Fruit fly (Drosophila melanogaster) whole organism, embryonic: Measurements from ENCODE around the gene CG10353.

Experiments used
- Atf-2 ChIP-seq: fragments of 200-800 bp; sonication (Bioruptor generic); optimal IDR thresholded peaks from 2 replicates; lab custom pipeline; 2016; ENCODE audit warnings: missing biosample characterization, missing genetic modification characterization
- Bgb ChIP-seq: fragments of 200-800 bp; sonication (Bioruptor generic); IDR thresholded peaks from 2 replicates; pipeline ENCODE4 v1.3.6; 2022; ENCODE audit warnings: missing biosample characterization, missing genetic modification characterization; ENCODE audit not compliant: partially characterized antibody
- BtbVII ChIP-seq: fragments of 200-800 bp; sonication (Bioruptor generic); optimal IDR thresholded peaks from 3 replicates; lab custom pipeline; 2017; ENCODE audit warnings: missing biosample characterization, mild to moderate bottlenecking, missing genetic modification characterization
- CG11456 ChIP-seq: fragments of 200-800 bp; sonication (Bioruptor generic); IDR thresholded peaks from 3 replicates; pipeline ENCODE4 v1.3.6; 2022; ENCODE audit warnings: missing biosample characterization, missing genetic modification characterization
- CG11504 ChIP-seq: fragments of 200-800 bp; sonication (Bioruptor generic); optimal IDR thresholded peaks from 3 replicates; lab custom pipeline; 2019; ENCODE audit warnings: missing biosample characterization, mild to moderate bottlenecking, missing genetic modification characterization, moderate library complexity
- CG11560 ChIP-seq: fragments of 200-800 bp; sonication (Bioruptor generic); IDR thresholded peaks from 3 replicates; pipeline ENCODE4 v1.3.6; 2022; ENCODE audit warnings: missing biosample characterization, missing genetic modification characterization
- CG1233 ChIP-seq: fragments of 200-800 bp; sonication (Bioruptor generic); optimal IDR thresholded peaks from 4 replicates; lab custom pipeline; 2018; ENCODE audit warnings: missing biosample characterization, mild to moderate bottlenecking, missing genetic modification characterization
- CG12769 ChIP-seq: fragments of 200-800 bp; sonication (Bioruptor generic); optimal IDR thresholded peaks from 2 replicates; lab custom pipeline; 2019; ENCODE audit warnings: missing biosample characterization, mild to moderate bottlenecking, missing genetic modification characterization, moderate library complexity
- CG15696 ChIP-seq: fragments of 200-800 bp; sonication (Bioruptor generic); optimal IDR thresholded peaks from 2 replicates; lab custom pipeline; 2019; ENCODE audit warnings: missing biosample characterization, mild to moderate bottlenecking, missing genetic modification characterization, moderate library complexity
- CG18262 ChIP-seq: fragments of 200-800 bp; optimal IDR thresholded peaks from 3 replicates; lab custom pipeline; 2019; ENCODE audit warnings: missing biosample characterization, mild to moderate bottlenecking, missing genetic modification characterization, moderate library complexity
- CG2678 ChIP-seq: fragments of 200-800 bp; sonication (Bioruptor generic); optimal IDR thresholded peaks from 3 replicates; lab custom pipeline; 2019; ENCODE audit warnings: missing biosample characterization, mild to moderate bottlenecking, missing genetic modification characterization, moderate library complexity
- CG31365 ChIP-seq: fragments of 200-800 bp; sonication (Bioruptor generic); optimal IDR thresholded peaks from 2 replicates; lab custom pipeline; 2018; ENCODE audit warnings: missing biosample characterization, mild to moderate bottlenecking, missing genetic modification characterization
- CG31388 ChIP-seq: fragments of 200-800 bp; sonication (Bioruptor generic); optimal IDR thresholded peaks from 2 replicates; lab custom pipeline; 2016; ENCODE audit warnings: missing biosample characterization, missing genetic modification characterization
- CG3281 ChIP-seq: fragments of 200-800 bp; sonication (Bioruptor generic); optimal IDR thresholded peaks from 3 replicates; lab custom pipeline; 2017; ENCODE audit warnings: missing biosample characterization, mild to moderate bottlenecking, missing genetic modification characterization
- CG34224 ChIP-seq: fragments of 200-800 bp; sonication (Bioruptor generic); IDR thresholded peaks from 3 replicates; pipeline ENCODE4 v1.3.6; 2022; ENCODE audit warnings: missing biosample characterization, missing genetic modification characterization; ENCODE audit not compliant: partially characterized antibody
- CG3838 ChIP-seq: fragments of 200-800 bp; sonication (Bioruptor generic); optimal IDR thresholded peaks from 3 replicates; lab custom pipeline; 2016; ENCODE audit warnings: missing biosample characterization, missing genetic modification characterization
- CG6654 ChIP-seq: fragments of 200-800 bp; sonication (Bioruptor generic); optimal IDR thresholded peaks from 2 replicates; lab custom pipeline; 2017; ENCODE audit warnings: missing biosample characterization, mild to moderate bottlenecking, missing genetic modification characterization
- CG8478 ChIP-seq: fragments of >200 bp; optimal IDR thresholded peaks from 2 replicates; lab custom pipeline; 2018
- CG8924 ChIP-seq: fragments of 200-800 bp; optimal IDR thresholded peaks from 3 replicates; lab custom pipeline; 2019; ENCODE audit warnings: missing biosample characterization, mild to moderate bottlenecking, missing genetic modification characterization, moderate library complexity
- CG8944 ChIP-seq: fragments of 200-800 bp; sonication (Bioruptor generic); optimal IDR thresholded peaks from 3 replicates; lab custom pipeline; 2016; ENCODE audit warnings: missing biosample characterization, missing genetic modification characterization
- CG9727 ChIP-seq: fragments of 200-800 bp; sonication (Bioruptor generic); optimal IDR thresholded peaks from 3 replicates; lab custom pipeline; 2017; ENCODE audit warnings: missing biosample characterization, mild to moderate bottlenecking, missing genetic modification characterization
- CTCF ChIP-seq: fragments of 200-800 bp; sonication (Bioruptor generic); optimal IDR thresholded peaks from 2 replicates; lab custom pipeline; 2017; ENCODE audit warnings: missing biosample characterization, mild to moderate bottlenecking, missing genetic modification characterization, moderate library complexity
- D19B ChIP-seq: fragments of 200-800 bp; sonication (Bioruptor generic); optimal IDR thresholded peaks from 2 replicates; lab custom pipeline; 2017; ENCODE audit warnings: missing biosample characterization, mild to moderate bottlenecking, missing genetic modification characterization
- HLH4C ChIP-seq: fragments of 200-800 bp; sonication (Bioruptor generic); IDR thresholded peaks from 3 replicates; pipeline ENCODE4 v1.3.6; 2022; ENCODE audit warnings: missing biosample characterization, missing genetic modification characterization; ENCODE audit not compliant: partially characterized antibody
- HLH54F ChIP-seq: fragments of 200-800 bp; sonication (Bioruptor generic); optimal IDR thresholded peaks from 3 replicates; lab custom pipeline; 2016; ENCODE audit warnings: missing biosample characterization, missing genetic modification characterization
- Max ChIP-seq: fragments of 200-800 bp; sonication (Bioruptor generic); optimal IDR thresholded peaks from 2 replicates; lab custom pipeline; 2016; ENCODE audit warnings: missing biosample characterization, mild to moderate bottlenecking, missing genetic modification characterization
- Meics ChIP-seq: fragments of 200-800 bp; sonication (Bioruptor generic); optimal IDR thresholded peaks from 2 replicates; lab custom pipeline; 2017; ENCODE audit warnings: missing biosample characterization, mild to moderate bottlenecking, missing genetic modification characterization
- NFAT ChIP-seq: fragments of 200-800 bp; sonication (Bioruptor generic); IDR thresholded peaks from 2 replicates; pipeline ENCODE4 v1.3.6; 2022; ENCODE audit warnings: missing biosample characterization, missing genetic modification characterization
- NfI ChIP-seq: fragments of 200-800 bp; sonication (Bioruptor generic); optimal IDR thresholded peaks from 3 replicates; lab custom pipeline; 2018; ENCODE audit warnings: missing biosample characterization, mild to moderate bottlenecking, missing genetic modification characterization, moderate library complexity
- Xrp1 ChIP-seq: fragments of 200-800 bp; sonication (Bioruptor generic); IDR thresholded peaks from 2 replicates; pipeline ENCODE4 v1.3.6; 2022; ENCODE audit warnings: missing biosample characterization, missing genetic modification characterization
- al ChIP-seq: fragments of 200-800 bp; sonication (Bioruptor generic); IDR thresholded peaks from 2 replicates; pipeline ENCODE4 v1.3.6; 2022; ENCODE audit warnings: missing biosample characterization, missing genetic modification characterization
- amos ChIP-seq: fragments of 200-800 bp; sonication (Bioruptor generic); IDR thresholded peaks from 2 replicates; pipeline ENCODE4 v1.3.6; 2022; ENCODE audit warnings: missing biosample characterization, missing genetic modification characterization; ENCODE audit not compliant: partially characterized antibody
- ap ChIP-seq: fragments of 200-800 bp; sonication (Bioruptor generic); IDR thresholded peaks from 2 replicates; pipeline ENCODE4 v1.3.6; 2022; ENCODE audit warnings: missing biosample characterization, missing genetic modification characterization
- bowl ChIP-seq: fragments of 200-800 bp; sonication (Bioruptor generic); IDR thresholded peaks from 2 replicates; pipeline ENCODE4 v1.3.6; 2022; ENCODE audit warnings: missing biosample characterization, missing genetic modification characterization
- btn ChIP-seq: fragments of 200-800 bp; sonication (Bioruptor generic); optimal IDR thresholded peaks from 2 replicates; lab custom pipeline; 2016; ENCODE audit warnings: missing biosample characterization, missing genetic modification characterization
- cad ChIP-seq: fragments of >200 bp; optimal IDR thresholded peaks from 2 replicates; lab custom pipeline; 2017; ENCODE audit warnings: missing biosample characterization, missing genetic modification characterization
- chm ChIP-seq: fragments of 200-800 bp; sonication (Bioruptor generic); IDR thresholded peaks from 2 replicates; pipeline ENCODE4 v1.3.6; 2022; ENCODE audit warnings: missing biosample characterization, missing genetic modification characterization
- crp ChIP-seq, 2 experiments: fragments of 200-800 bp; sonication (Bioruptor generic); optimal IDR thresholded peaks; 2 replicates in 1 of 2; 3 replicates in 1 of 2; lab custom pipeline; 2017; ENCODE audit warnings: missing biosample characterization in 2 of 2, missing genetic modification characterization in 2 of 2, mild to moderate bottlenecking in 1 of 2, moderate library complexity in 1 of 2
- dm ChIP-seq: fragments of 200-800 bp; sonication (Bioruptor generic); optimal IDR thresholded peaks from 3 replicates; lab custom pipeline; 2016; ENCODE audit warnings: missing biosample characterization, missing genetic modification characterization
- emc ChIP-seq: fragments of 200-800 bp; sonication (Bioruptor generic); optimal IDR thresholded peaks from 2 replicates; lab custom pipeline; 2016; ENCODE audit warnings: missing biosample characterization, missing genetic modification characterization
- fd64A ChIP-seq: fragments of 200-800 bp; sonication (Bioruptor generic); optimal IDR thresholded peaks from 3 replicates; lab custom pipeline; 2018; ENCODE audit warnings: missing biosample characterization, mild to moderate bottlenecking, missing genetic modification characterization
- gsb-n ChIP-seq: fragments of 200-800 bp; sonication (Bioruptor generic); optimal IDR thresholded peaks from 3 replicates; lab custom pipeline; 2018; ENCODE audit warnings: missing biosample characterization, mild to moderate bottlenecking, missing genetic modification characterization
- her ChIP-seq: fragments of 200-800 bp; sonication (Bioruptor generic); optimal IDR thresholded peaks from 2 replicates; lab custom pipeline; 2016; ENCODE audit warnings: missing biosample characterization, missing genetic modification characterization
- mld ChIP-seq: fragments of 200-800 bp; sonication (Bioruptor generic); IDR thresholded peaks from 3 replicates; pipeline ENCODE4 v1.3.6; 2022; ENCODE audit warnings: missing biosample characterization, missing genetic modification characterization; ENCODE audit not compliant: partially characterized antibody
- oc ChIP-seq: fragments of 200-800 bp; sonication (Bioruptor generic); optimal IDR thresholded peaks from 2 replicates; lab custom pipeline; 2018; ENCODE audit warnings: missing biosample characterization, mild to moderate bottlenecking, missing genetic modification characterization, moderate library complexity
- pum ChIP-seq: fragments of 200-800 bp; sonication (Bioruptor generic); optimal IDR thresholded peaks from 2 replicates; lab custom pipeline; 2016; ENCODE audit warnings: missing biosample characterization, missing genetic modification characterization
- ro ChIP-seq: fragments of 200-800 bp; sonication (Bioruptor generic); IDR thresholded peaks from 2 replicates; pipeline ENCODE4 v1.3.6; 2022; ENCODE audit warnings: missing biosample characterization, missing genetic modification characterization
- run ChIP-seq: fragments of 200-800 bp; sonication (Bioruptor generic); optimal IDR thresholded peaks from 3 replicates; lab custom pipeline; 2018; ENCODE audit warnings: missing biosample characterization, mild to moderate bottlenecking, missing genetic modification characterization
- slbo ChIP-seq: fragments of 200-800 bp; sonication (Bioruptor generic); IDR thresholded peaks from 2 replicates; pipeline ENCODE4 v1.3.6; 2022; ENCODE audit warnings: missing biosample characterization, missing genetic modification characterization
- slou ChIP-seq: fragments of 200-800 bp; sonication (Bioruptor generic); optimal IDR thresholded peaks from 3 replicates; lab custom pipeline; 2016; ENCODE audit warnings: missing biosample characterization, missing genetic modification characterization
- sr ChIP-seq: fragments of 200-800 bp; sonication (Bioruptor generic); IDR thresholded peaks from 3 replicates; pipeline ENCODE4 v1.3.6; 2022; ENCODE audit warnings: missing biosample characterization, missing genetic modification characterization
- tx ChIP-seq: fragments of 200-800 bp; sonication (Bioruptor generic); optimal IDR thresholded peaks from 2 replicates; lab custom pipeline; 2016; ENCODE audit warnings: missing biosample characterization, missing genetic modification characterization

CG10353 gene

DNA sequence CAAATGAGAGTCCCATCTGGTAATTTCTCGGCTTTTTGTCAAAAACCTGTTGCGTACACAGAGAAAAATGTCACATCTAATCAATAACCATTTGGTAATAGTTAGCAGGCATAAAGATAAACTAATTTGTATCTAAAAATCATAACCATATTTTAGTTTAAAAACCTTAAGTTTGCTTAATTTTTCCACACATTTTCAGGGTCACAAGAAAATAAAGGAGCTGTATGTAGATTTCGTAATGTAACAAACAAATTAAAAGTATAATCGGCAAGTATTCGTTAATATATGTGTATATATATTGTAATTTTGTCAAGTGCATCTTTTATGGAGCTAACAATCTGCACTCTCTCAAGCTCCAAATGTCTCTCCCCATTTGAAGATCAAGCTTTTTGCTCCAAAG lies 34.0 kb upstream of the CG10353 start (continued):
- TF ChIP-seq CG18262 (tag; lab: Kevin White, UChicago) (peak; percentile 96), amos (GFP tag; lab: Robert Waterston, UW) (no peak), CG6654 (peak; percentile 63), BtbVII (GFP tag; lab: Kevin White, UChicago) (peak; percentile 81), ap (GFP tag; lab: Robert Waterston, UW) (peak; percentile 77), Meics (peak; percentile 88), CG15696 (peak; percentile 58), tx (GFP tag; lab: Kevin White, UChicago) (peak; percentile 70), btn (GFP tag; lab: Kevin White, UChicago) (no peak), slbo (GFP tag; lab: Robert Waterston, UW) (peak; percentile 81), CG11504 (peak; percentile 94), Max (GFP tag; lab: Kevin White, UChicago) (peak; percentile 72), chm (GFP tag; lab: Robert Waterston, UW) (no peak), CG11560 (tag; lab: Robert Waterston, UW) (peak; percentile 68), CG12769 (tag; lab: Kevin White, UChicago) (peak; percentile 82), gsb-n (tag; lab: Kevin White, UChicago) (peak; percentile 84), NFAT (GFP tag; lab: Robert Waterston, UW) (peak; percentile 62), mld (no peak), her (peak; percentile 39), CG34224 (GFP tag; lab: Robert Waterston, UW) (no peak), oc (tag; lab: Kevin White, UChicago) (peak; percentile 91), bowl (GFP tag; lab: Robert Waterston, UW) (peak; percentile 54; the same call in 1 of the 2 replicates), run (tag; lab: Kevin White, UChicago) (peak; percentile 88), CG3281 (GFP tag; lab: Kevin White, UChicago) (peak; percentile 90), Atf-2 (GFP tag; lab: Kevin White, UChicago) (peak; percentile 69), HLH4C (GFP tag; lab: Robert Waterston, UW) (no peak), NfI (GFP tag; lab: Kevin White, UChicago) (peak; percentile 87), HLH54F (GFP tag; lab: Kevin White, UChicago) (peak; percentile 55), CG8478 (no peak), pum (peak; percentile 74), CG8944 (GFP tag; lab: Kevin White, UChicago) (peak; percentile 58), al (peak; percentile 84), crp (GFP tag; optimal IDR thresholded peaks at IDR 0.05; lab: Kevin White, UChicago) (peak in 1 of 2 experiments; percentile 45), CG2678 (tag; lab: Kevin White, UChicago) (peak; percentile 97), CG31388 (GFP tag; lab: Kevin White, UChicago) (peak; percentile 28), slou (GFP tag; lab: Kevin White, UChicago) (peak; percentile 86), Xrp1 (GFP tag; lab: Robert Waterston, UW) (peak; percentile 89), ro (GFP tag; lab: Robert Waterston, UW) (peak; percentile 64; the same call in 1 of the 2 replicates), Bgb (no peak), fd64A (GFP tag; lab: Kevin White, UChicago) (peak; percentile 71), CG9727 (peak; percentile 83), CG11456 (GFP tag; lab: Robert Waterston, UW) (peak; percentile 86), cad (GFP tag; lab: Kevin White, UChicago) (no peak), CG3838 (peak; percentile 24), CG1233 (GFP tag; lab: Kevin White, UChicago) (peak; percentile 87), dm (peak; percentile 58), CG31365 (peak; percentile 52), sr (GFP tag; lab: Robert Waterston, UW) (peak; percentile 35; the same call in 1 of the 3 replicates), CG8924 (tag; lab: Kevin White, UChicago) (peak; percentile 95), D19B (peak; percentile 71), CTCF (peak; percentile 58), emc (GFP tag; lab: Kevin White, UChicago) (no peak)
